Fruit fly (Drosophila melanogaster): ENCODE measurements around the gene Spn38F.
A peak's percentile ranks its signal among the peaks of the same experiment; 100 is the strongest.

Gene Spn38F

DNA sequence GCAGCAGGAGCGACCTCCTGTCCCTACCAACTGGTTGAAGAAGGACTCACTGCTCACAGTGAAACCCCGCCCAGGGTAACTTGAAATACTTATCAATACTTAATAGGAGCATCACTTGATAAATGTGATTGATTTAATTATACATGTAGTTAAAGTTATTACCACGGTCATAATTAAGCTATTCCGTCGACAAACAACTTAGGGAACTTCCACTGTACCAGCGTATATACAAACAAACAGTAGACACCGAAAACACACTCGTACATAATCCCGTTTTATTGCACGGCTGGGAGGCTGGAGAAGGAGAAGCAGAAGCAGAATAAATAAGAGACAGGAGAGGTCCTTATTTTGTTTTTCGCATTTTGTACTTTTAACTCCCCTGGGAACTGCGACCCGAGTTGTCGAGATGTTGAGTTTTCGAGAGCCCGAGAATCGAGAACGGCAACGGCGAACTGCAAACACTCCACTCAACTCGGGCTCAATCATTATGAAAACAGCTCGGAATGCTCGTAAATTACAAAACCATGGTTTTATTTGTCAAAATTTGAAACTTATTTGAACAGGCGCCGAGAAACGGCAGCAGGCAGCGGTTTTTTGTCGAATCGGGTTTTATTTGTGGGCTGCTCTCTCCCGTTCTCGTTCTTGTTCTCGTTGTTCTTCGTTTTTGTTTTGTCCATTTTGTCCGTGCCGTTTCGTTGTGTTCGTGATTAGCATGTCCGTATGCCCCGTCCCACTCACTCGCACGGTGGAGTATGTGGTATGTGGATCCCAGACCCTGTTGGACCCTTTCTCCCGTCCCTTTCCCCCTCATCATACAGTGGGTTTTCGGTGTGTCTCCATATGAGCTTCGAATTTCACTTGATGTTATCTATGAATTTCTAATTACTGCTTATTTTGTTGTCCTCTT is 37.5 kb downstream of the Spn38F start (continued):
- TF ChIP-seq Jra (GFP tag; optimal IDR thresholded peaks at IDR 0.05), result peak; percentile 96
- TF ChIP-seq brk (GFP tag; optimal IDR thresholded peaks at IDR 0.05), result peak; percentile 93
- peak; percentile 78 for TF ChIP-seq Rel (GFP tag; optimal IDR thresholded peaks at IDR 0.05)
- peak; percentile 87 for TF ChIP-seq Rel (tag; optimal IDR thresholded peaks at IDR 0.05)
- no peak for TF ChIP-seq N (GFP tag; optimal IDR thresholded peaks at IDR 0.05)
- TF ChIP-seq psq (GFP tag; optimal IDR thresholded peaks at IDR 0.05), result peak; percentile 96
- TF ChIP-seq Hnf4 (GFP tag; optimal IDR thresholded peaks at IDR 0.05), result peak; percentile 99

DNA sequence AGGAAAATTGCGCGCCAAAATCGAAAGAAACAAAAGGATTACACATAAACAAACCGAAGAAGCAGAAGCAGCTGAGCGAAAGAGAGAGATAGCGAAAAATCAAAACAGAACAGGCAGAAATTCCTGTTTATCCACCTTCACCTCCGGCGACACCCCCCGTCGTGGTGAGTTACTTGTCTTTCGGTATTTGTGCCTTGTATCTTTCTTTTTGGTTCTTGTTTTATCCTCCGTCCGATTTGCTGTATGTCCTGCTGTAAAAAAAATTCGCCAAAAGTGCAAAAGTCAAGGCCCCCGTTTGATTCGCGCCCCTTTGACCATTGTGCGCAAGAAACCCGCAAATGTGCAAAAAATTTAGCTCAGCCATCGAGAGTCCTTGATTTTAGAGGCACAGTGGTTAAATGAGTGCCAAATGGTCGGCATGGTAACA is 39.4 kb downstream of the Spn38F start:
- no peak for TF ChIP-seq tai (GFP tag; optimal IDR thresholded peaks at IDR 0.05)
- TF ChIP-seq psq (GFP tag; optimal IDR thresholded peaks at IDR 0.05), result peak; percentile 94
- TF ChIP-seq h (GFP tag; optimal IDR thresholded peaks at IDR 0.05), result no peak
- TF ChIP-seq Vsx2 (GFP tag; optimal IDR thresholded peaks at IDR 0.05; ENCODE audit: partially characterized antibody), result peak; percentile 87
- peak; percentile 17 for TF ChIP-seq jim (GFP tag; optimal IDR thresholded peaks at IDR 0.05)
- TF ChIP-seq brk (GFP tag; optimal IDR thresholded peaks at IDR 0.05), result no peak
- TF ChIP-seq Hr83 (GFP tag; optimal IDR thresholded peaks at IDR 0.05; ENCODE audit: poor library complexity, severe bottlenecking), result no peak
- peak; percentile 2 for TF ChIP-seq fru (GFP tag; optimal IDR thresholded peaks at IDR 0.05)
- TF ChIP-seq Dfd (GFP tag; optimal IDR thresholded peaks at IDR 0.05), result no peak
- TF ChIP-seq Sp1 (GFP tag; optimal IDR thresholded peaks at IDR 0.05), result no peak
- TF ChIP-seq Dif (GFP tag; optimal IDR thresholded peaks at IDR 0.05; ENCODE audit: partially characterized antibody), result peak; percentile 52
- peak in 1 of 2 experiments; percentile 18 for TF ChIP-seq dl (GFP tag; optimal IDR thresholded peaks at IDR 0.05; ENCODE audit: insufficient read depth in 1 of 2, partially characterized antibody in 2 of 2)

DNA sequence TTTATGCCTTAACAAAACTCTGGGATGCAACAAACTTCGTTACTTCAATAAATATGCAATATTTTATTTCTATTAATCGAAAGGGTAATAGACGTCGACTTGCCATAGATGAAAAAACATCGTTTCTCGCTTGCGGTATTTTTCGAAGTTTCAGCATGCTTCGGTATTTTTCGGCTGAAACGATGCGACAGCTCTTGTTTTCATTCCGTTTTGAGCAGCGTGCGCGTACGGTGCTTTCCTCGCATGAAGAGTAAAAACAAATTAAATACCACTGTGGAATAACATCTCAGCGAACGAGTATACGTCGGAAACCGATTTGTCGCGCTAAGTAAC is 40.3 kb downstream of the Spn38F start, which contains the start of gene CG9328:
Gene CG9328, plus strand, starts transcription at position 201 of the 333 bp plus-strand sequence.
- TF ChIP-seq brk (GFP tag; optimal IDR thresholded peaks at IDR 0.05) (peak; percentile 27), dl (GFP tag; optimal IDR thresholded peaks at IDR 0.05; ENCODE audit: insufficient read depth in 1 of 2, partially characterized antibody in 2 of 2) (no peak), OdsH (GFP tag; optimal IDR thresholded peaks at IDR 0.05) (no peak), ey (GFP tag; optimal IDR thresholded peaks at IDR 0.05) (peak; percentile 36), Rel (GFP tag; optimal IDR thresholded peaks at IDR 0.05) (no peak), Rel (tag; optimal IDR thresholded peaks at IDR 0.05) (peak; percentile 69), Dfd (GFP tag; optimal IDR thresholded peaks at IDR 0.05) (no peak), woc (GFP tag; optimal IDR thresholded peaks at IDR 0.05) (peak; percentile 68), rgr (GFP tag; optimal IDR thresholded peaks at IDR 0.05) (peak; percentile 53), Hr83 (GFP tag; optimal IDR thresholded peaks at IDR 0.05; ENCODE audit: poor library complexity, severe bottlenecking) (peak; percentile 40), Jra (GFP tag; optimal IDR thresholded peaks at IDR 0.05) (peak; percentile 49), Hr78 (GFP tag; optimal IDR thresholded peaks at IDR 0.05) (no peak), foxo (GFP tag; optimal IDR thresholded peaks at IDR 0.05) (peak; percentile 10 to 40), HLH106 (tag; optimal IDR thresholded peaks at IDR 0.05) (no peak), h (GFP tag; optimal IDR thresholded peaks at IDR 0.05) (peak; percentile 62), Sp1 (GFP tag; optimal IDR thresholded peaks at IDR 0.05) (peak; percentile 28), CG32264 (GFP tag; optimal IDR thresholded peaks at IDR 0.05) (no peak), jim (GFP tag; optimal IDR thresholded peaks at IDR 0.05) (no peak), fru (GFP tag; optimal IDR thresholded peaks at IDR 0.05) (peak; percentile 48), br (GFP tag; optimal IDR thresholded peaks at IDR 0.05) (peak; percentile 36), GATAd (GFP tag; optimal IDR thresholded peaks at IDR 0.05) (no peak), dsf (GFP tag; optimal IDR thresholded peaks at IDR 0.05; ENCODE audit: borderline replicate concordance) (no peak), Vsx2 (GFP tag; optimal IDR thresholded peaks at IDR 0.05; ENCODE audit: partially characterized antibody) (no peak), N (GFP tag; optimal IDR thresholded peaks at IDR 0.05) (no peak), tai (GFP tag; optimal IDR thresholded peaks at IDR 0.05) (peak; percentile 25), lola (GFP tag; optimal IDR thresholded peaks at IDR 0.05) (no peak), dmrt93B (GFP tag; optimal IDR thresholded peaks at IDR 0.05) (no peak), pan (optimal IDR thresholded peaks at IDR 0.05) (no peak), Mio (GFP tag; optimal IDR thresholded peaks at IDR 0.05) (no peak), Abd-B (GFP tag; optimal IDR thresholded peaks at IDR 0.05) (no peak), CrebA (GFP tag; optimal IDR thresholded peaks at IDR 0.05; ENCODE audit: borderline replicate concordance) (no peak), sage (GFP tag; optimal IDR thresholded peaks at IDR 0.05) (peak; percentile 5), psq (GFP tag; optimal IDR thresholded peaks at IDR 0.05) (peak; percentile 70), Hnf4 (GFP tag; optimal IDR thresholded peaks at IDR 0.05) (peak; percentile 62), sv (GFP tag; optimal IDR thresholded peaks at IDR 0.05) (no peak), CG9705 (GFP tag; optimal IDR thresholded peaks at IDR 0.05) (no peak), usp (GFP tag; optimal IDR thresholded peaks at IDR 0.05) (no peak), Myc (optimal IDR thresholded peaks at IDR 0.05) (no peak), Dif (GFP tag; optimal IDR thresholded peaks at IDR 0.05; ENCODE audit: partially characterized antibody) (peak; percentile 81)
